Fruit fly (Drosophila melanogaster) whole organism, embryonic: ENCODE measurements around the gene CG34056.

ENCODE experiments used
- Adf1 ChIP-seq: fragments of 200-800 bp; sonication (Bioruptor generic); IDR thresholded peaks from 2 replicates; pipeline ENCODE4 v1.3.6; 2022; ENCODE audit warnings: missing biosample characterization, missing genetic modification characterization
- Antp ChIP-seq: fragments of 200-800 bp; sonication (Bioruptor generic); optimal IDR thresholded peaks from 3 replicates; lab custom pipeline; 2016; ENCODE audit warnings: missing biosample characterization, missing genetic modification characterization
- CG11085 ChIP-seq: fragments of 200-800 bp; sonication (Bioruptor generic); IDR thresholded peaks from 2 replicates; pipeline ENCODE4 v1.3.6; 2022; ENCODE audit warnings: missing biosample characterization, missing genetic modification characterization
- CG11560 ChIP-seq: fragments of 200-800 bp; sonication (Bioruptor generic); IDR thresholded peaks from 3 replicates; pipeline ENCODE4 v1.3.6; 2022; ENCODE audit warnings: missing biosample characterization, missing genetic modification characterization
- CG11723 ChIP-seq: fragments of 200-800 bp; sonication (Bioruptor generic); optimal IDR thresholded peaks from 2 replicates; lab custom pipeline; 2017; ENCODE audit warnings: missing biosample characterization, mild to moderate bottlenecking, missing genetic modification characterization
- CG13424 ChIP-seq: fragments of 200-800 bp; sonication (Bioruptor generic); optimal IDR thresholded peaks from 2 replicates; lab custom pipeline; 2019; ENCODE audit warnings: missing biosample characterization, mild to moderate bottlenecking, missing genetic modification characterization, moderate library complexity
- CG15696 ChIP-seq: fragments of 200-800 bp; sonication (Bioruptor generic); optimal IDR thresholded peaks from 2 replicates; lab custom pipeline; 2019; ENCODE audit warnings: missing biosample characterization, mild to moderate bottlenecking, missing genetic modification characterization, moderate library complexity
- CG17186 ChIP-seq: fragments of 200-800 bp; sonication (Bioruptor generic); optimal IDR thresholded peaks from 3 replicates; lab custom pipeline; 2017; ENCODE audit warnings: missing biosample characterization, missing genetic modification reagents, missing genetic modification characterization
- CG1832 ChIP-seq: fragments of 200-800 bp; sonication (Bioruptor generic); optimal IDR thresholded peaks from 2 replicates; lab custom pipeline; 2017; ENCODE audit warnings: missing biosample characterization, mild to moderate bottlenecking, missing genetic modification characterization, inconsistent platforms
- CG2202 ChIP-seq: fragments of 200-800 bp; sonication (Bioruptor generic); optimal IDR thresholded peaks from 2 replicates; lab custom pipeline; 2018; ENCODE audit warnings: missing biosample characterization, mild to moderate bottlenecking, missing genetic modification characterization
- CG3407 ChIP-seq: fragments of 200-800 bp; sonication (Bioruptor generic); optimal IDR thresholded peaks from 2 replicates; lab custom pipeline; 2018; ENCODE audit warnings: missing biosample characterization, mild to moderate bottlenecking, missing genetic modification characterization
- CG4360 ChIP-seq: fragments of 200-800 bp; sonication (Bioruptor generic); IDR thresholded peaks from 2 replicates; pipeline ENCODE4 v1.3.6; 2022; ENCODE audit warnings: missing biosample characterization, missing genetic modification characterization
- CG6272 ChIP-seq: fragments of 200-800 bp; sonication (Bioruptor generic); IDR thresholded peaks from 2 replicates; pipeline ENCODE4 v1.3.6; 2022; ENCODE audit warnings: missing biosample characterization, missing genetic modification characterization
- CG6813 ChIP-seq: fragments of 200-800 bp; sonication (Bioruptor generic); optimal IDR thresholded peaks from 2 replicates; lab custom pipeline; 2017; ENCODE audit warnings: missing biosample characterization, missing genetic modification characterization, mild to moderate bottlenecking, moderate library complexity, missing genetic modification reagents
- CG7271 ChIP-seq: fragments of 200-800 bp; sonication (Bioruptor generic); optimal IDR thresholded peaks from 2 replicates; lab custom pipeline; 2018; ENCODE audit warnings: missing biosample characterization, mild to moderate bottlenecking, missing genetic modification characterization, moderate library complexity
- CG7357 ChIP-seq: fragments of 200-800 bp; sonication (Bioruptor generic); IDR thresholded peaks from 3 replicates; pipeline ENCODE4 v1.3.6; 2022; ENCODE audit warnings: missing biosample characterization, missing genetic modification characterization
- CG8089 ChIP-seq: fragments of 200-800 bp; sonication (Bioruptor generic); optimal IDR thresholded peaks from 3 replicates; lab custom pipeline; 2016; ENCODE audit warnings: missing biosample characterization, missing genetic modification characterization
- CG8388 ChIP-seq: fragments of 200-800 bp; sonication (Bioruptor generic); optimal IDR thresholded peaks from 2 replicates; lab custom pipeline; 2019; ENCODE audit warnings: missing biosample characterization, mild to moderate bottlenecking, missing genetic modification characterization, moderate library complexity
- Dfd ChIP-seq, 2 experiments: fragments of >200 bp; optimal IDR thresholded peaks; 2 replicates each; lab custom pipeline; 2017; ENCODE audit warnings: missing biosample characterization in 2 of 2, missing genetic modification characterization in 2 of 2
- E2f1 ChIP-seq: fragments of 200-800 bp; sonication (Bioruptor generic); IDR thresholded peaks from 2 replicates; pipeline ENCODE4 v1.3.6; 2022; ENCODE audit warnings: missing biosample characterization, missing genetic modification characterization
- Ets65A ChIP-seq: fragments of 200-800 bp; sonication (Bioruptor generic); peaks from one replicate; lab custom pipeline; 2016; ENCODE audit warnings: missing biosample characterization, missing genetic modification characterization
- Fer2 ChIP-seq: fragments of 200-800 bp; sonication (Bioruptor generic); optimal IDR thresholded peaks from 2 replicates; lab custom pipeline; 2018; ENCODE audit warnings: missing biosample characterization, mild to moderate bottlenecking, missing genetic modification characterization, moderate library complexity
- Gug ChIP-seq: fragments of 200-800 bp; sonication (Bioruptor generic); IDR thresholded peaks from 4 replicates; pipeline ENCODE4 v1.3.6; 2022; ENCODE audit warnings: missing biosample characterization, missing genetic modification characterization
- Hr39 ChIP-seq: fragments of >200 bp; optimal IDR thresholded peaks from 2 replicates; lab custom pipeline; 2017
- Hr78 ChIP-seq, 2 experiments: fragments of 200-800 bp in 1 of 2; fragments of >200 bp in 1 of 2; sonication (Bioruptor generic) in 1 of 2; optimal IDR thresholded peaks; 2 replicates each; lab custom pipeline; 2017 to 2019; ENCODE audit warnings: missing biosample characterization in 2 of 2, missing genetic modification characterization in 2 of 2, mild to moderate bottlenecking in 1 of 2, moderate library complexity in 1 of 2
- Hsf ChIP-seq: fragments of 200-800 bp; sonication (Bioruptor generic); optimal IDR thresholded peaks from 3 replicates; lab custom pipeline; 2016; ENCODE audit warnings: missing biosample characterization, missing genetic modification characterization
- MESR4 ChIP-seq: fragments of 200-800 bp; sonication (Bioruptor generic); optimal IDR thresholded peaks from 2 replicates; lab custom pipeline; 2018; ENCODE audit warnings: missing biosample characterization, mild to moderate bottlenecking, missing genetic modification characterization, moderate library complexity
- Med ChIP-seq: fragments of 200-800 bp; sonication (Bioruptor generic); peaks from one replicate; lab custom pipeline; 2016; ENCODE audit warnings: missing biosample characterization, missing genetic modification characterization, mild to moderate bottlenecking, inconsistent platforms, moderate library complexity
- Myb ChIP-seq: fragments of 200-800 bp; sonication (Bioruptor generic); optimal IDR thresholded peaks from 2 replicates; lab custom pipeline; 2016; ENCODE audit warnings: missing biosample characterization, missing genetic modification characterization
- Oaz ChIP-seq: fragments of 200-800 bp; sonication (Bioruptor generic); IDR thresholded peaks from 2 replicates; pipeline ENCODE4 v1.3.6; 2022; ENCODE audit warnings: missing biosample characterization, missing genetic modification characterization
- Scr ChIP-seq: fragments of 200-800 bp; sonication (Bioruptor generic); IDR thresholded peaks from 2 replicates; pipeline ENCODE4 v1.3.6; 2022; ENCODE audit warnings: missing biosample characterization, missing genetic modification characterization; ENCODE audit not compliant: partially characterized antibody
- Sin3A ChIP-seq: fragments of >200 bp; optimal IDR thresholded peaks from 2 replicates; lab custom pipeline; 2018
- Spps ChIP-seq: fragments of 200-800 bp; sonication (Bioruptor generic); optimal IDR thresholded peaks from 2 replicates; lab custom pipeline; 2018; ENCODE audit warnings: missing biosample characterization, mild to moderate bottlenecking, missing genetic modification characterization
- abd-A ChIP-seq: fragments of 200-800 bp; sonication (Bioruptor generic); optimal IDR thresholded peaks from 3 replicates; lab custom pipeline; 2019; ENCODE audit warnings: missing biosample characterization, mild to moderate bottlenecking, missing genetic modification characterization, moderate library complexity
- ap ChIP-seq: fragments of 200-800 bp; sonication (Bioruptor generic); IDR thresholded peaks from 2 replicates; pipeline ENCODE4 v1.3.6; 2022; ENCODE audit warnings: missing biosample characterization, missing genetic modification characterization
- br ChIP-seq: fragments of >200 bp; optimal IDR thresholded peaks from 2 replicates; lab custom pipeline; 2017
- ci ChIP-seq: fragments of 200-800 bp; sonication (Bioruptor generic); IDR thresholded peaks from 3 replicates; pipeline ENCODE4 v1.3.6; 2022; ENCODE audit warnings: missing biosample characterization, missing genetic modification characterization
- dimm ChIP-seq: fragments of 200-800 bp; sonication (Bioruptor generic); IDR thresholded peaks from 2 replicates; pipeline ENCODE4 v1.3.6; 2022; ENCODE audit warnings: missing biosample characterization, missing genetic modification characterization
- eve ChIP-seq, 2 experiments: fragments of >200 bp; optimal IDR thresholded peaks; 2 replicates each; lab custom pipeline; 2017; ENCODE audit warnings: missing biosample characterization in 2 of 2, missing genetic modification characterization in 2 of 2
- eyg ChIP-seq: fragments of 200-800 bp; sonication (Bioruptor generic); optimal IDR thresholded peaks from 3 replicates; lab custom pipeline; 2016; ENCODE audit warnings: missing biosample characterization, missing genetic modification characterization
- fd3F ChIP-seq: fragments of 200-800 bp; sonication (Bioruptor generic); optimal IDR thresholded peaks from 2 replicates; lab custom pipeline; 2018; ENCODE audit warnings: missing biosample characterization, mild to moderate bottlenecking, missing genetic modification characterization, moderate library complexity
- gfzf ChIP-seq: fragments of 200-800 bp; sonication (Bioruptor generic); optimal IDR thresholded peaks from 2 replicates; lab custom pipeline; 2016; ENCODE audit warnings: missing biosample characterization, mild to moderate bottlenecking, missing genetic modification characterization, moderate library complexity
- grau ChIP-seq: fragments of 200-800 bp; optimal IDR thresholded peaks from 3 replicates; lab custom pipeline; 2019; ENCODE audit warnings: missing biosample characterization, mild to moderate bottlenecking, missing genetic modification characterization, moderate library complexity
- grn ChIP-seq: fragments of 200-800 bp; sonication (Bioruptor generic); optimal IDR thresholded peaks from 3 replicates; lab custom pipeline; 2017; ENCODE audit warnings: missing biosample characterization, missing genetic modification characterization
- gt ChIP-seq: fragments of 200-800 bp; sonication (Bioruptor generic); IDR thresholded peaks from 2 replicates; pipeline ENCODE4 v1.3.6; 2022; ENCODE audit warnings: missing biosample characterization, missing genetic modification characterization
- jigr1 ChIP-seq: fragments of 200-800 bp; sonication (Bioruptor generic); IDR thresholded peaks from 3 replicates; pipeline ENCODE4 v1.3.6; 2022; ENCODE audit warnings: missing biosample characterization, missing genetic modification characterization
- nerfin-2 ChIP-seq: fragments of 200-800 bp; sonication (Bioruptor generic); IDR thresholded peaks from 2 replicates; pipeline ENCODE4 v1.3.6; 2022; ENCODE audit warnings: missing biosample characterization, missing genetic modification characterization; ENCODE audit not compliant: partially characterized antibody
- pnt ChIP-seq: fragments of 200-800 bp; sonication (Bioruptor generic); optimal IDR thresholded peaks from 3 replicates; lab custom pipeline; 2016; ENCODE audit warnings: missing biosample characterization, missing genetic modification characterization
- slou ChIP-seq: fragments of 200-800 bp; sonication (Bioruptor generic); optimal IDR thresholded peaks from 3 replicates; lab custom pipeline; 2016; ENCODE audit warnings: missing biosample characterization, missing genetic modification characterization
- sug ChIP-seq: fragments of 200-800 bp; optimal IDR thresholded peaks from 2 replicates; lab custom pipeline; 2019; ENCODE audit warnings: missing biosample characterization, mild to moderate bottlenecking, missing genetic modification characterization, moderate library complexity
- tna ChIP-seq: fragments of 200-800 bp; sonication (Bioruptor generic); IDR thresholded peaks from 2 replicates; pipeline ENCODE4 v1.3.6; 2022; ENCODE audit warnings: missing biosample characterization, missing genetic modification characterization; ENCODE audit not compliant: partially characterized antibody
- vfl ChIP-seq: fragments of 200-800 bp; sonication (Bioruptor generic); optimal IDR thresholded peaks from 2 replicates; lab custom pipeline; 2016; ENCODE audit warnings: missing biosample characterization, missing genetic modification characterization

CG34056 gene

DNA sequence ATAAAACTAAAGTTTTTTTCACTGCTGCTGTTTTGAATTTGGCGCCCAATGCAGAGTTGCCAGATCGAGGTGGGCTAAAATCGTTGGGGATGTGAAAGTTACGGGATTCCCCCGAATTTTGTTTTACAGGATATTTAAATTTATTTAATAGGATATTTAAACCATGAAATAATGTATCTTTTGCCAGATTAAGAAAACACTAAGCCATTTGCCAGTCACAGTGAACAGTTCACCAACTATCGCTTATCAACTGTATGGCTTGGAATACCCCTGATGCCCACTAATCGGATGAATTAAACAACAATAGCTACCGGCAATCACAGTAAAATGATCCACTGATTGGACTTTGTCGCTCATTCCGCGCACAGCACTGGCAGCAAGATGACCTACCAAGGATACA lies 44.7 kb upstream of the CG34056 start, which contains the start of gene Dci (continued):
- TF ChIP-seq Ets65A: peak; percentile 99
- peak; percentile 59 for TF ChIP-seq Oaz (GFP tag; lab: Robert Waterston, UW)
- TF ChIP-seq grau: peak; percentile 71
- TF ChIP-seq Dfd (GFP tag; optimal IDR thresholded peaks at IDR 0.05; lab: Kevin White, UChicago): no peak
- TF ChIP-seq CG13424: peak; percentile 68
- TF ChIP-seq Med (GFP tag; lab: Kevin White, UChicago): peak; percentile 97
- TF ChIP-seq Scr (GFP tag; lab: Robert Waterston, UW): peak; percentile 88
- TF ChIP-seq E2f1 (GFP tag; lab: Robert Waterston, UW): peak; percentile 68
- no peak for TF ChIP-seq Fer2
- TF ChIP-seq Gug (GFP tag; lab: Robert Waterston, UW): peak; percentile 41; the same call in 2 of the 4 replicates
- TF ChIP-seq gt (GFP tag; lab: Robert Waterston, UW): no peak
- TF ChIP-seq CG11085 (GFP tag; lab: Robert Waterston, UW): peak; percentile 68
- TF ChIP-seq Antp (GFP tag; lab: Kevin White, UChicago): peak; percentile 65
- TF ChIP-seq Hr39 (lab: Kevin White, UChicago): no peak
- TF ChIP-seq CG3407 (GFP tag; lab: Kevin White, UChicago): peak; percentile 29
- TF ChIP-seq CG7357 (GFP tag; lab: Robert Waterston, UW): peak; percentile 46; the same call in 1 of the 3 replicates
- no peak for TF ChIP-seq grn (GFP tag; lab: Kevin White, UChicago)
- TF ChIP-seq CG2202 (tag; lab: Kevin White, UChicago): peak; percentile 14
- peak; percentile 10 for TF ChIP-seq Myb
- peak; percentile 62 for TF ChIP-seq pnt (GFP tag; lab: Kevin White, UChicago)
- TF ChIP-seq CG6272 (GFP tag; lab: Robert Waterston, UW): peak; percentile 62
- peak; percentile 34 for TF ChIP-seq CG8388 (GFP tag; lab: Kevin White, UChicago)
- TF ChIP-seq abd-A (tag; lab: Kevin White, UChicago): no peak
- no peak for TF ChIP-seq CG4360
- TF ChIP-seq nerfin-2 (GFP tag; lab: Robert Waterston, UW): peak; percentile 53; the same call in 1 of the 2 replicates
- TF ChIP-seq Hr78 (GFP tag; optimal IDR thresholded peaks at IDR 0.05; lab: Kevin White, UChicago): peak in 1 of 2 experiments; percentile 69
- no peak for TF ChIP-seq eyg
- no peak for TF ChIP-seq eve (GFP tag; optimal IDR thresholded peaks at IDR 0.05; lab: Kevin White, UChicago)
- TF ChIP-seq CG8089 (GFP tag; lab: Kevin White, UChicago): peak; percentile 60
- peak; percentile 84 for TF ChIP-seq Hsf (GFP tag; lab: Kevin White, UChicago)
- TF ChIP-seq Sin3A: peak; percentile 83
- peak; percentile 43 for TF ChIP-seq CG15696 (tag; lab: Kevin White, UChicago)
- TF ChIP-seq CG11560 (tag; lab: Robert Waterston, UW): no peak; the same call in 2 of the 3 replicates
- no peak for TF ChIP-seq sug
- TF ChIP-seq vfl: peak; percentile 35
- no peak for TF ChIP-seq Spps (tag; lab: Kevin White, UChicago)
- TF ChIP-seq gfzf (GFP tag; lab: Kevin White, UChicago): no peak
- peak; percentile 29 for TF ChIP-seq CG17186 (GFP tag; lab: Kevin White, UChicago)
- TF ChIP-seq CG7271 (tag; lab: Kevin White, UChicago): no peak
- TF ChIP-seq CG6813 (GFP tag; lab: Kevin White, UChicago): no peak
- no peak for TF ChIP-seq CG1832 (GFP tag; lab: Kevin White, UChicago)
- peak; percentile 81 for TF ChIP-seq ci (GFP tag; lab: Robert Waterston, UW)
- peak; percentile 35; the same call in 1 of the 2 replicates for TF ChIP-seq dimm
- peak; percentile 60 for TF ChIP-seq Adf1 (GFP tag; lab: Robert Waterston, UW)
- TF ChIP-seq ap (GFP tag; lab: Robert Waterston, UW): peak; percentile 58
- TF ChIP-seq br (lab: Kevin White, UChicago): no peak
- peak; percentile 57 for TF ChIP-seq slou (GFP tag; lab: Kevin White, UChicago)
- TF ChIP-seq fd3F (GFP tag; lab: Kevin White, UChicago): peak; percentile 22
- TF ChIP-seq jigr1 (GFP tag; lab: Robert Waterston, UW): peak; percentile 48; the same call in 1 of the 3 replicates
- TF ChIP-seq tna: peak; percentile 65; the same call in 1 of the 2 replicates
- TF ChIP-seq MESR4 (GFP tag; lab: Kevin White, UChicago): no peak
- peak; percentile 22 for TF ChIP-seq CG11723 (GFP tag; lab: Kevin White, UChicago)
